Fruit fly (Drosophila melanogaster) whole organism, embryonic: ENCODE data around the gene CG5346.

Experiments used
- B-H2 ChIP-seq: fragments of 200-800 bp; sonication (Bioruptor generic); optimal IDR thresholded peaks from 2 replicates; lab custom pipeline; 2018; ENCODE audit warnings: missing biosample characterization, mild to moderate bottlenecking, missing genetic modification characterization
- Bgb ChIP-seq: fragments of 200-800 bp; sonication (Bioruptor generic); IDR thresholded peaks from 2 replicates; pipeline ENCODE4 v1.3.6; 2022; ENCODE audit warnings: missing biosample characterization, missing genetic modification characterization; ENCODE audit not compliant: partially characterized antibody
- CG12155 ChIP-seq: fragments of 200-800 bp; sonication (Bioruptor generic); optimal IDR thresholded peaks from 3 replicates; lab custom pipeline; 2016; ENCODE audit warnings: missing biosample characterization, missing genetic modification characterization
- CG12659 ChIP-seq: fragments of 200-800 bp; sonication (Bioruptor generic); optimal IDR thresholded peaks from 3 replicates; lab custom pipeline; 2017; ENCODE audit warnings: mild to moderate bottlenecking, missing biosample characterization, missing genetic modification reagents, missing genetic modification characterization
- CG13287 ChIP-seq: fragments of 200-800 bp; sonication (Bioruptor generic); IDR thresholded peaks from 2 replicates; pipeline ENCODE4 v1.3.6; 2022; ENCODE audit warnings: missing biosample characterization, missing genetic modification characterization; ENCODE audit not compliant: partially characterized antibody
- CG13624 ChIP-seq: fragments of 200-800 bp; sonication (Bioruptor generic); optimal IDR thresholded peaks from 2 replicates; lab custom pipeline; 2016; ENCODE audit warnings: missing biosample characterization, missing genetic modification characterization
- CG13894 ChIP-seq: fragments of 200-800 bp; sonication (Bioruptor generic); optimal IDR thresholded peaks from 3 replicates; lab custom pipeline; 2018; ENCODE audit warnings: missing biosample characterization, mild to moderate bottlenecking, missing genetic modification characterization, moderate library complexity
- CG14710 ChIP-seq: fragments of 200-800 bp; sonication (Bioruptor generic); optimal IDR thresholded peaks from 3 replicates; lab custom pipeline; 2019; ENCODE audit warnings: missing biosample characterization, mild to moderate bottlenecking, missing genetic modification characterization, moderate library complexity
- CG15601 ChIP-seq: fragments of 200-800 bp; sonication (Bioruptor generic); optimal IDR thresholded peaks from 3 replicates; lab custom pipeline; 2019; ENCODE audit warnings: missing biosample characterization, mild to moderate bottlenecking, missing genetic modification characterization, moderate library complexity
- CG1603 ChIP-seq: fragments of 200-800 bp; sonication (Bioruptor generic); optimal IDR thresholded peaks from 2 replicates; lab custom pipeline; 2019; ENCODE audit warnings: missing biosample characterization, mild to moderate bottlenecking, missing genetic modification characterization, moderate library complexity
- CG17829 ChIP-seq: fragments of 200-800 bp; optimal IDR thresholded peaks from 2 replicates; lab custom pipeline; 2019; ENCODE audit warnings: missing biosample characterization, mild to moderate bottlenecking, missing genetic modification characterization, moderate library complexity
- CG2120 ChIP-seq: fragments of 200-800 bp; sonication (Bioruptor generic); optimal IDR thresholded peaks from 3 replicates; lab custom pipeline; 2016; ENCODE audit warnings: missing biosample characterization, missing genetic modification characterization
- CG2129 ChIP-seq: fragments of 200-800 bp; sonication (Bioruptor generic); IDR thresholded peaks from 2 replicates; pipeline ENCODE4 v1.3.6; 2022; ENCODE audit warnings: missing biosample characterization, missing genetic modification characterization; ENCODE audit not compliant: partially characterized antibody
- CG33213 ChIP-seq: fragments of 200-800 bp; sonication (Bioruptor generic); optimal IDR thresholded peaks from 3 replicates; lab custom pipeline; 2016; ENCODE audit warnings: missing biosample characterization, missing genetic modification characterization
- CG3407 ChIP-seq: fragments of 200-800 bp; sonication (Bioruptor generic); optimal IDR thresholded peaks from 2 replicates; lab custom pipeline; 2018; ENCODE audit warnings: missing biosample characterization, mild to moderate bottlenecking, missing genetic modification characterization
- CG34224 ChIP-seq: fragments of 200-800 bp; sonication (Bioruptor generic); IDR thresholded peaks from 3 replicates; pipeline ENCODE4 v1.3.6; 2022; ENCODE audit warnings: missing biosample characterization, missing genetic modification characterization; ENCODE audit not compliant: partially characterized antibody
- CG7372 ChIP-seq: fragments of 200-800 bp; sonication (Bioruptor generic); IDR thresholded peaks from 2 replicates; pipeline ENCODE4 v1.3.6; 2022; ENCODE audit warnings: missing biosample characterization, missing genetic modification characterization
- CG8924 ChIP-seq: fragments of 200-800 bp; optimal IDR thresholded peaks from 3 replicates; lab custom pipeline; 2019; ENCODE audit warnings: missing biosample characterization, mild to moderate bottlenecking, missing genetic modification characterization, moderate library complexity
- CG9797 ChIP-seq: fragments of 200-800 bp; sonication (Bioruptor generic); optimal IDR thresholded peaks from 3 replicates; lab custom pipeline; 2018; ENCODE audit warnings: missing biosample characterization, mild to moderate bottlenecking, missing genetic modification characterization
- CG9932 ChIP-seq: fragments of 200-800 bp; sonication (Bioruptor generic); IDR thresholded peaks from 2 replicates; pipeline ENCODE4 v1.3.6; 2022; ENCODE audit warnings: missing biosample characterization, missing genetic modification characterization
- CHES-1-like ChIP-seq: fragments of 200-800 bp; sonication (Bioruptor generic); optimal IDR thresholded peaks from 2 replicates; lab custom pipeline; 2016; ENCODE audit warnings: missing biosample characterization, missing genetic modification characterization
- Chrac-16 ChIP-seq: fragments of 200-800 bp; sonication (Bioruptor generic); optimal IDR thresholded peaks from 3 replicates; lab custom pipeline; 2016; ENCODE audit warnings: missing biosample characterization, missing genetic modification characterization
- CoRest ChIP-seq: fragments of 200-800 bp; sonication (Bioruptor generic); optimal IDR thresholded peaks from 3 replicates; lab custom pipeline; 2018; ENCODE audit warnings: missing biosample characterization, mild to moderate bottlenecking, missing genetic modification characterization, moderate library complexity
- D19A ChIP-seq: fragments of 200-800 bp; optimal IDR thresholded peaks from 3 replicates; lab custom pipeline; 2019; ENCODE audit warnings: missing biosample characterization, mild to moderate bottlenecking, missing genetic modification characterization, moderate library complexity
- Lpt ChIP-seq: fragments of >200 bp; optimal IDR thresholded peaks from 2 replicates; lab custom pipeline; 2018; ENCODE audit warnings: missing biosample characterization, missing genetic modification characterization
- Meics ChIP-seq: fragments of 200-800 bp; sonication (Bioruptor generic); optimal IDR thresholded peaks from 2 replicates; lab custom pipeline; 2017; ENCODE audit warnings: missing biosample characterization, mild to moderate bottlenecking, missing genetic modification characterization
- Mes4 ChIP-seq: fragments of 200-800 bp; sonication (Bioruptor generic); optimal IDR thresholded peaks from 2 replicates; lab custom pipeline; 2016; ENCODE audit warnings: missing biosample characterization, missing genetic modification characterization
- Nf-YB ChIP-seq: fragments of 200-800 bp; sonication (Bioruptor generic); optimal IDR thresholded peaks from 3 replicates; lab custom pipeline; 2019; ENCODE audit warnings: missing biosample characterization, mild to moderate bottlenecking, missing genetic modification characterization, moderate library complexity
- Opbp ChIP-seq: fragments of 200-800 bp; sonication (Bioruptor generic); IDR thresholded peaks from 3 replicates; pipeline ENCODE4 v1.3.6; 2022; ENCODE audit warnings: missing biosample characterization, missing genetic modification characterization; ENCODE audit not compliant: partially characterized antibody
- Scr ChIP-seq: fragments of 200-800 bp; sonication (Bioruptor generic); IDR thresholded peaks from 2 replicates; pipeline ENCODE4 v1.3.6; 2022; ENCODE audit warnings: missing biosample characterization, missing genetic modification characterization; ENCODE audit not compliant: partially characterized antibody
- ab ChIP-seq: fragments of 200-800 bp; sonication (Bioruptor generic); optimal IDR thresholded peaks from 2 replicates; lab custom pipeline; 2016; ENCODE audit warnings: missing biosample characterization, missing genetic modification characterization
- aop ChIP-seq: fragments of 200-800 bp; sonication (Bioruptor generic); IDR thresholded peaks from 2 replicates; pipeline ENCODE4 v1.3.6; 2022; ENCODE audit warnings: missing biosample characterization, missing genetic modification characterization
- ato ChIP-seq: fragments of 200-800 bp; sonication (Bioruptor generic); IDR thresholded peaks from 2 replicates; pipeline ENCODE4 v1.3.6; 2022; ENCODE audit warnings: missing biosample characterization, missing genetic modification characterization; ENCODE audit not compliant: partially characterized antibody
- az2 ChIP-seq: fragments of 200-800 bp; sonication (Bioruptor generic); optimal IDR thresholded peaks from 3 replicates; lab custom pipeline; 2016; ENCODE audit warnings: missing biosample characterization, missing genetic modification characterization
- bbx ChIP-seq: fragments of 200-800 bp; sonication (Bioruptor generic); IDR thresholded peaks from 2 replicates; pipeline ENCODE4 v1.3.6; 2022; ENCODE audit warnings: missing biosample characterization, missing genetic modification characterization; ENCODE audit not compliant: partially characterized antibody
- bigmax ChIP-seq: fragments of 200-800 bp; sonication (Bioruptor generic); optimal IDR thresholded peaks from 2 replicates; lab custom pipeline; 2018; ENCODE audit warnings: missing biosample characterization, mild to moderate bottlenecking, missing genetic modification characterization
- cwo ChIP-seq: fragments of 200-800 bp; sonication (Bioruptor generic); optimal IDR thresholded peaks from 3 replicates; lab custom pipeline; 2017; ENCODE audit warnings: missing biosample characterization, missing genetic modification characterization, mild to moderate bottlenecking, moderate library complexity, missing genetic modification reagents
- emc ChIP-seq: fragments of 200-800 bp; sonication (Bioruptor generic); optimal IDR thresholded peaks from 2 replicates; lab custom pipeline; 2016; ENCODE audit warnings: missing biosample characterization, missing genetic modification characterization
- mirr ChIP-seq: fragments of 200-800 bp; sonication (Bioruptor generic); optimal IDR thresholded peaks from 3 replicates; lab custom pipeline; 2018; ENCODE audit warnings: missing biosample characterization, mild to moderate bottlenecking, missing genetic modification characterization
- nau ChIP-seq: fragments of 200-800 bp; sonication (Bioruptor generic); optimal IDR thresholded peaks from 3 replicates; lab custom pipeline; 2017; ENCODE audit warnings: missing biosample characterization, mild to moderate bottlenecking, missing genetic modification characterization, missing genetic modification reagents
- p53 ChIP-seq: fragments of 200-800 bp; sonication (Bioruptor generic); optimal IDR thresholded peaks from 2 replicates; lab custom pipeline; 2016; ENCODE audit warnings: missing biosample characterization, missing genetic modification characterization
- phol ChIP-seq: fragments of 200-800 bp; sonication (Bioruptor generic); optimal IDR thresholded peaks from 3 replicates; lab custom pipeline; 2018; ENCODE audit warnings: missing biosample characterization, mild to moderate bottlenecking, missing genetic modification characterization, moderate library complexity
- pzg ChIP-seq: fragments of 200-800 bp; sonication (Bioruptor generic); optimal IDR thresholded peaks from 3 replicates; lab custom pipeline; 2018; ENCODE audit warnings: missing biosample characterization, mild to moderate bottlenecking, missing genetic modification characterization, moderate library complexity
- slbo ChIP-seq: fragments of 200-800 bp; sonication (Bioruptor generic); IDR thresholded peaks from 2 replicates; pipeline ENCODE4 v1.3.6; 2022; ENCODE audit warnings: missing biosample characterization, missing genetic modification characterization
- sob ChIP-seq: fragments of 200-800 bp; sonication (Bioruptor generic); IDR thresholded peaks from 2 replicates; pipeline ENCODE4 v1.3.6; 2022; ENCODE audit warnings: missing biosample characterization, missing genetic modification characterization
- sqz ChIP-seq: fragments of 200-800 bp; sonication (Bioruptor generic); optimal IDR thresholded peaks from 3 replicates; lab custom pipeline; 2018; ENCODE audit warnings: missing biosample characterization, mild to moderate bottlenecking, missing genetic modification characterization
- trem ChIP-seq: fragments of 200-800 bp; optimal IDR thresholded peaks from 3 replicates; lab custom pipeline; 2019; ENCODE audit warnings: missing biosample characterization, mild to moderate bottlenecking, missing genetic modification characterization, moderate library complexity
- twi ChIP-seq: fragments of 200-800 bp; optimal IDR thresholded peaks from 2 replicates; lab custom pipeline; 2019; ENCODE audit warnings: missing biosample characterization, mild to moderate bottlenecking, missing genetic modification characterization, moderate library complexity
- vvl ChIP-seq: fragments of 200-800 bp; sonication (Bioruptor generic); IDR thresholded peaks from 2 replicates; pipeline ENCODE4 v1.3.6; 2022; ENCODE audit warnings: missing biosample characterization, missing genetic modification characterization

The CG5346 gene

dm6 chr3R:22547585-22548022, 19.1 kb upstream of the CG5346 start, which contains the start of gene AdipoR (continued):
- peak; percentile 5 for TF ChIP-seq D19A (tag; lab: Kevin White, UChicago)
- TF ChIP-seq Opbp, result peak; percentile 63; the same call in 1 of the 3 replicates
- peak; percentile 34 for TF ChIP-seq CoRest (tag; lab: Kevin White, UChicago)
- peak; percentile 38 for TF ChIP-seq CHES-1-like (GFP tag; lab: Kevin White, UChicago)
- peak; percentile 17 for TF ChIP-seq Nf-YB (GFP tag; lab: Kevin White, UChicago)
- TF ChIP-seq B-H2 (GFP tag; lab: Kevin White, UChicago), result no peak
- TF ChIP-seq twi, result peak; percentile 21
- peak; percentile 51 for TF ChIP-seq CG33213 (GFP tag; lab: Kevin White, UChicago)
- TF ChIP-seq CG12155 (GFP tag; lab: Kevin White, UChicago), result peak; percentile 34
- peak; percentile 83 for TF ChIP-seq sqz (GFP tag; lab: Kevin White, UChicago)
- TF ChIP-seq CG17829 (tag; lab: Kevin White, UChicago), result peak; percentile 57
- TF ChIP-seq ab (GFP tag; lab: Kevin White, UChicago), result no peak
- peak; percentile 40 for TF ChIP-seq CG2120
- peak; percentile 80 for TF ChIP-seq CG14710
- TF ChIP-seq Bgb, result peak; percentile 62
- peak; percentile 76 for TF ChIP-seq CG12659 (GFP tag; lab: Kevin White, UChicago)
- no peak for TF ChIP-seq cwo (GFP tag; lab: Kevin White, UChicago)
- TF ChIP-seq Scr, result peak; percentile 47
- TF ChIP-seq az2, result no peak
- peak; percentile 56 for TF ChIP-seq CG13624 (GFP tag; lab: Kevin White, UChicago)
- TF ChIP-seq slbo, result 0 out of 2 replicates have a peak, but pooled peaks have one; percentile 24
- peak; percentile 13 for TF ChIP-seq Chrac-16
- TF ChIP-seq CG15601 (tag; lab: Kevin White, UChicago), result peak; percentile 5
- TF ChIP-seq CG34224, result peak; percentile 49; the same call in 2 of the 3 replicates
- peak; percentile 9; the same call in 1 of the 2 replicates for TF ChIP-seq aop (GFP tag; lab: Robert Waterston, UW)
- no peak for TF ChIP-seq emc (GFP tag; lab: Kevin White, UChicago)
- peak; percentile 97 for TF ChIP-seq pzg (GFP tag; lab: Kevin White, UChicago)
- TF ChIP-seq bigmax (GFP tag; lab: Kevin White, UChicago), result no peak
- TF ChIP-seq vvl, result peak; percentile 52; the same call in 1 of the 2 replicates
- TF ChIP-seq nau (GFP tag; lab: Kevin White, UChicago), result peak; percentile 38
- peak; percentile 69 for TF ChIP-seq phol (tag; lab: Kevin White, UChicago)
- TF ChIP-seq trem (tag; lab: Kevin White, UChicago), result peak; percentile 77
- TF ChIP-seq CG8924 (tag; lab: Kevin White, UChicago), result peak; percentile 42
- peak; percentile 12; the same call in 1 of the 2 replicates for TF ChIP-seq sob (GFP tag; lab: Robert Waterston, UW)
- no peak for TF ChIP-seq CG2129 (GFP tag; lab: Robert Waterston, UW)
- TF ChIP-seq CG9932, result peak; percentile 20; the same call in 1 of the 2 replicates
- peak; percentile 97 for TF ChIP-seq CG1603 (tag; lab: Kevin White, UChicago)
- TF ChIP-seq mirr (GFP tag; lab: Kevin White, UChicago), result peak; percentile 14
- 0 out of 2 replicates have a peak, but pooled peaks have one; percentile 41 for TF ChIP-seq ato
- TF ChIP-seq Meics (GFP tag; lab: Kevin White, UChicago), result peak; percentile 95
- peak; percentile 65 for TF ChIP-seq p53 (GFP tag; lab: Kevin White, UChicago)
- peak; percentile 47; the same call in 1 of the 2 replicates for TF ChIP-seq bbx (GFP tag; lab: Robert Waterston, UW)
- no peak for TF ChIP-seq CG7372 (GFP tag; lab: Robert Waterston, UW)
- no peak for TF ChIP-seq CG13894 (tag; lab: Kevin White, UChicago)
- TF ChIP-seq CG13287 (GFP tag; lab: Robert Waterston, UW), result peak; percentile 54
- no peak for TF ChIP-seq Lpt (GFP tag; lab: Kevin White, UChicago)
- peak; percentile 4 for TF ChIP-seq Mes4 (GFP tag; lab: Kevin White, UChicago)
- TF ChIP-seq CG3407 (GFP tag; lab: Kevin White, UChicago), result no peak
- TF ChIP-seq CG9797, result peak; percentile 97
